Worm (Caenorhabditis elegans) whole organism, L4 larva: Measurements from ENCODE around the gene F16B12.4.

ENCODE experiments used
- aly-2 ChIP-seq: sonication (generic microtip); optimal IDR thresholded peaks from 2 replicates; lab custom pipeline; 2018; ENCODE audit warnings: missing biosample characterization, missing genetic modification characterization
- ama-1 ChIP-seq: fragments of 150-350 bp; optimal IDR thresholded peaks from 2 replicates; lab custom pipeline; 2014; ENCODE audit warnings: inconsistent platforms, mixed read lengths
- daf-8 ChIP-seq: fragments of 200-800 bp; sonication (Bioruptor generic); IDR thresholded peaks from 2 replicates; pipeline ENCODE4 v1.3.6; 2022; ENCODE audit warnings: missing genetic modification characterization, missing compliant biosample characterization
- dpl-1 ChIP-seq: fragments of 150-350 bp; optimal IDR thresholded peaks from 2 replicates; lab custom pipeline; 2014; ENCODE audit warnings: missing biosample characterization, missing genetic modification reagents, missing genetic modification characterization
- nhr-11 ChIP-seq: fragments of 150-350 bp; optimal IDR thresholded peaks from 2 replicates; lab custom pipeline; 2014; ENCODE audit warnings: missing biosample characterization, missing genetic modification characterization
- nhr-237 ChIP-seq: sonication (generic microtip); optimal IDR thresholded peaks from 2 replicates; lab custom pipeline; 2017; ENCODE audit warnings: missing biosample characterization, missing genetic modification characterization
- pha-4 ChIP-seq, 2 experiments: fragments of 150-350 bp in 1 of 2; fragments of 200-800 bp in 1 of 2; sonication (Bioruptor generic) in 1 of 2; IDR thresholded peaks in 1 of 2; optimal IDR thresholded peaks in 1 of 2; 2 replicates each; pipeline versions ENCODE4 v1.3.6 to Lab custom; 2014 to 2022; ENCODE audit warnings: missing genetic modification characterization in 2 of 2, missing genetic modification reagents in 2 of 2, missing biosample characterization in 1 of 2, missing compliant biosample characterization in 1 of 2
- pqm-1 ChIP-seq: sonication (generic microtip); optimal IDR thresholded peaks from 2 replicates; lab custom pipeline; 2017; ENCODE audit warnings: missing biosample characterization, missing genetic modification characterization
- zag-1 ChIP-seq: fragments of 150-350 bp; optimal IDR thresholded peaks from 2 replicates; lab custom pipeline; 2014; ENCODE audit warnings: missing biosample characterization, missing genetic modification characterization

- no peak for TF ChIP-seq pha-4 (GFP tag; IDR thresholded peaks at IDR 0.05; lab: Robert Waterston, UW)
- TF ChIP-seq pha-4 (tag; optimal IDR thresholded peaks at IDR 0.05; lab: Kevin White, UChicago) = no peak
- no peak for TF ChIP-seq dpl-1 (GFP tag; lab: Kevin White, UChicago)
- TF ChIP-seq nhr-237 (tag; lab: Kevin White, UChicago) = no peak
- no peak for TF ChIP-seq pqm-1 (tag; lab: Kevin White, UChicago)
- no peak for TF ChIP-seq daf-8
- no peak for TF ChIP-seq zag-1 (tag; lab: Kevin White, UChicago)
- no peak for TF ChIP-seq ama-1 (lab: Kevin White, UChicago)
- no peak for TF ChIP-seq nhr-11 (tag; lab: Kevin White, UChicago)
- no peak for TF ChIP-seq aly-2
Measured at ce11 chrX:14132677-14133076, 34.2 kb upstream of the F16B12.4 start.
